Fruit fly (Drosophila melanogaster) whole organism, embryonic: ENCODE results near the gene CG10137.

Experiments
- CG10979 ChIP-seq: fragments of 200-800 bp; sonication (Bioruptor generic); optimal IDR thresholded peaks from 2 replicates; lab custom pipeline; 2018; ENCODE audit warnings: missing biosample characterization, mild to moderate bottlenecking, missing genetic modification characterization, moderate library complexity
- CG11247 ChIP-seq: fragments of 200-800 bp; sonication (Bioruptor generic); IDR thresholded peaks from 2 replicates; pipeline ENCODE4 v1.3.6; 2022; ENCODE audit warnings: missing biosample characterization, missing genetic modification characterization
- CG13287 ChIP-seq: fragments of 200-800 bp; sonication (Bioruptor generic); IDR thresholded peaks from 2 replicates; pipeline ENCODE4 v1.3.6; 2022; ENCODE audit warnings: missing biosample characterization, missing genetic modification characterization; ENCODE audit not compliant: partially characterized antibody
- CG14014 ChIP-seq: fragments of 200-800 bp; sonication (Bioruptor generic); IDR thresholded peaks from 2 replicates; pipeline ENCODE4 v1.3.6; 2022; ENCODE audit warnings: missing biosample characterization, missing genetic modification characterization
- CG14860 ChIP-seq: fragments of 200-800 bp; sonication (Bioruptor generic); IDR thresholded peaks from 3 replicates; pipeline ENCODE4 v1.3.6; 2022; ENCODE audit warnings: missing biosample characterization, missing genetic modification characterization; ENCODE audit not compliant: partially characterized antibody
- CG15073 ChIP-seq: fragments of 200-800 bp; sonication (Bioruptor generic); optimal IDR thresholded peaks from 2 replicates; lab custom pipeline; 2016; ENCODE audit warnings: missing biosample characterization, missing genetic modification characterization
- CG17186 ChIP-seq: fragments of 200-800 bp; sonication (Bioruptor generic); optimal IDR thresholded peaks from 3 replicates; lab custom pipeline; 2017; ENCODE audit warnings: missing biosample characterization, missing genetic modification reagents, missing genetic modification characterization
- CG18262 ChIP-seq: fragments of 200-800 bp; optimal IDR thresholded peaks from 3 replicates; lab custom pipeline; 2019; ENCODE audit warnings: missing biosample characterization, mild to moderate bottlenecking, missing genetic modification characterization, moderate library complexity
- CG2116 ChIP-seq: fragments of 200-800 bp; sonication (Bioruptor generic); optimal IDR thresholded peaks from 3 replicates; lab custom pipeline; 2018; ENCODE audit warnings: missing biosample characterization, mild to moderate bottlenecking, missing genetic modification characterization
- CG31441 ChIP-seq: fragments of 200-800 bp; sonication (Bioruptor generic); IDR thresholded peaks from 2 replicates; pipeline ENCODE4 v1.3.6; 2022; ENCODE audit warnings: missing biosample characterization, missing genetic modification characterization
- CG6791 ChIP-seq: fragments of 200-800 bp; sonication (Bioruptor generic); IDR thresholded peaks from 3 replicates; pipeline ENCODE4 v1.3.6; 2022; ENCODE audit warnings: missing biosample characterization, missing genetic modification characterization; ENCODE audit not compliant: partially characterized antibody
- CG7372 ChIP-seq: fragments of 200-800 bp; sonication (Bioruptor generic); IDR thresholded peaks from 2 replicates; pipeline ENCODE4 v1.3.6; 2022; ENCODE audit warnings: missing biosample characterization, missing genetic modification characterization
- D19B ChIP-seq: fragments of 200-800 bp; sonication (Bioruptor generic); optimal IDR thresholded peaks from 2 replicates; lab custom pipeline; 2017; ENCODE audit warnings: missing biosample characterization, mild to moderate bottlenecking, missing genetic modification characterization
- Dad ChIP-seq: fragments of 200-800 bp; sonication (Bioruptor generic); optimal IDR thresholded peaks from 3 replicates; lab custom pipeline; 2016; ENCODE audit warnings: missing biosample characterization, missing genetic modification characterization
- Dll ChIP-seq: fragments of 200-800 bp; sonication (Bioruptor generic); IDR thresholded peaks from 4 replicates; pipeline ENCODE4 v1.3.6; 2022; ENCODE audit warnings: missing biosample characterization, missing genetic modification characterization; ENCODE audit not compliant: partially characterized antibody
- Dref ChIP-seq: fragments of 200-800 bp; sonication (Bioruptor generic); IDR thresholded peaks from 2 replicates; pipeline ENCODE4 v1.3.6; 2022; ENCODE audit warnings: missing biosample characterization, missing genetic modification characterization
- GATAe ChIP-seq: fragments of 200-800 bp; sonication (Bioruptor generic); conservative IDR thresholded peaks from 2 replicates; pipeline ENCODE4 v1.3.6; 2022; ENCODE audit warnings: missing biosample characterization, missing genetic modification characterization
- HLH4C ChIP-seq: fragments of 200-800 bp; sonication (Bioruptor generic); IDR thresholded peaks from 3 replicates; pipeline ENCODE4 v1.3.6; 2022; ENCODE audit warnings: missing biosample characterization, missing genetic modification characterization; ENCODE audit not compliant: partially characterized antibody
- Hr39 ChIP-seq: fragments of >200 bp; optimal IDR thresholded peaks from 2 replicates; lab custom pipeline; 2017
- MESR4 ChIP-seq: fragments of 200-800 bp; sonication (Bioruptor generic); optimal IDR thresholded peaks from 2 replicates; lab custom pipeline; 2018; ENCODE audit warnings: missing biosample characterization, mild to moderate bottlenecking, missing genetic modification characterization, moderate library complexity
- Max ChIP-seq: fragments of 200-800 bp; sonication (Bioruptor generic); optimal IDR thresholded peaks from 2 replicates; lab custom pipeline; 2016; ENCODE audit warnings: missing biosample characterization, mild to moderate bottlenecking, missing genetic modification characterization
- Mrtf ChIP-seq: fragments of 200-800 bp; sonication (Bioruptor generic); IDR thresholded peaks from 3 replicates; pipeline ENCODE4 v1.3.6; 2022; ENCODE audit warnings: missing biosample characterization, missing genetic modification characterization
- Opbp ChIP-seq: fragments of 200-800 bp; sonication (Bioruptor generic); IDR thresholded peaks from 3 replicates; pipeline ENCODE4 v1.3.6; 2022; ENCODE audit warnings: missing biosample characterization, missing genetic modification characterization; ENCODE audit not compliant: partially characterized antibody
- Scr ChIP-seq: fragments of 200-800 bp; sonication (Bioruptor generic); IDR thresholded peaks from 2 replicates; pipeline ENCODE4 v1.3.6; 2022; ENCODE audit warnings: missing biosample characterization, missing genetic modification characterization; ENCODE audit not compliant: partially characterized antibody
- az2 ChIP-seq: fragments of 200-800 bp; sonication (Bioruptor generic); optimal IDR thresholded peaks from 3 replicates; lab custom pipeline; 2016; ENCODE audit warnings: missing biosample characterization, missing genetic modification characterization
- bbx ChIP-seq: fragments of 200-800 bp; sonication (Bioruptor generic); IDR thresholded peaks from 2 replicates; pipeline ENCODE4 v1.3.6; 2022; ENCODE audit warnings: missing biosample characterization, missing genetic modification characterization; ENCODE audit not compliant: partially characterized antibody
- bsh ChIP-seq, 2 experiments: fragments of 200-800 bp; sonication (Bioruptor generic); optimal IDR thresholded peaks; 2 replicates each; lab custom pipeline; 2017 to 2018; ENCODE audit warnings: mild to moderate bottlenecking in 2 of 2, missing biosample characterization in 2 of 2, missing genetic modification characterization in 2 of 2, moderate library complexity in 1 of 2
- btn ChIP-seq: fragments of 200-800 bp; sonication (Bioruptor generic); optimal IDR thresholded peaks from 2 replicates; lab custom pipeline; 2016; ENCODE audit warnings: missing biosample characterization, missing genetic modification characterization
- chif ChIP-seq, 2 experiments: fragments of 200-800 bp; sonication (Bioruptor generic); optimal IDR thresholded peaks; 3 replicates each; lab custom pipeline; 2016; ENCODE audit warnings: missing biosample characterization in 2 of 2, missing genetic modification characterization in 2 of 2
- chinmo ChIP-seq: fragments of 200-800 bp; sonication (Bioruptor generic); IDR thresholded peaks from 4 replicates; pipeline ENCODE4 v1.3.6; 2022; ENCODE audit warnings: missing biosample characterization, missing genetic modification characterization; ENCODE audit not compliant: partially characterized antibody
- crol ChIP-seq: fragments of 200-800 bp; sonication (Bioruptor generic); IDR thresholded peaks from 2 replicates; pipeline ENCODE4 v1.3.6; 2022; ENCODE audit warnings: missing biosample characterization, missing genetic modification characterization
- dmrt11E ChIP-seq: fragments of 200-800 bp; sonication (Bioruptor generic); optimal IDR thresholded peaks from 3 replicates; lab custom pipeline; 2018; ENCODE audit warnings: missing biosample characterization, mild to moderate bottlenecking, missing genetic modification characterization, moderate library complexity
- dysf ChIP-seq: fragments of 200-800 bp; sonication (Bioruptor generic); IDR thresholded peaks from 3 replicates; pipeline ENCODE4 v1.3.6; 2022; ENCODE audit warnings: missing biosample characterization, missing genetic modification characterization
- hkb ChIP-seq, 2 experiments: fragments of 200-800 bp in 1 of 2; fragments of >200 bp in 1 of 2; sonication (Bioruptor generic) in 1 of 2; IDR thresholded peaks in 1 of 2; optimal IDR thresholded peaks in 1 of 2; 2 replicates each; pipeline versions ENCODE4 v1.3.6 to Lab custom; 2017 to 2022; ENCODE audit warnings: missing biosample characterization in 1 of 2, missing genetic modification characterization in 1 of 2
- kah ChIP-seq: fragments of 200-800 bp; sonication (Bioruptor generic); optimal IDR thresholded peaks from 2 replicates; lab custom pipeline; 2018; ENCODE audit warnings: missing biosample characterization, mild to moderate bottlenecking, missing genetic modification characterization
- lab ChIP-seq: fragments of 200-800 bp; sonication (Bioruptor generic); optimal IDR thresholded peaks from 3 replicates; lab custom pipeline; 2017; ENCODE audit warnings: missing biosample characterization, missing genetic modification characterization, mild to moderate bottlenecking, moderate library complexity, missing genetic modification reagents
- odd ChIP-seq: fragments of 200-800 bp; sonication (Bioruptor generic); optimal IDR thresholded peaks from 2 replicates; lab custom pipeline; 2017; ENCODE audit warnings: missing biosample characterization, mild to moderate bottlenecking, missing genetic modification characterization
- prd ChIP-seq, 3 experiments: fragments of >200 bp in 2 of 3; fragments of 200-800 bp in 1 of 3; sonication (Bioruptor generic) in 1 of 3; optimal IDR thresholded peaks in 2 of 3; IDR thresholded peaks in 1 of 3; 2 replicates in 2 of 3; 3 replicates in 1 of 3; pipeline versions ENCODE4 v1.3.6 to Lab custom; 2017 to 2022; ENCODE audit warnings: missing biosample characterization in 1 of 3, missing genetic modification characterization in 1 of 3
- pros ChIP-seq: fragments of 200-800 bp; sonication (Bioruptor generic); optimal IDR thresholded peaks from 3 replicates; lab custom pipeline; 2019; ENCODE audit warnings: missing biosample characterization, mild to moderate bottlenecking, missing genetic modification characterization, moderate library complexity
- run ChIP-seq: fragments of 200-800 bp; sonication (Bioruptor generic); optimal IDR thresholded peaks from 3 replicates; lab custom pipeline; 2018; ENCODE audit warnings: missing biosample characterization, mild to moderate bottlenecking, missing genetic modification characterization
- salm ChIP-seq: fragments of 200-800 bp; sonication (Bioruptor generic); optimal IDR thresholded peaks from 2 replicates; lab custom pipeline; 2018; ENCODE audit warnings: missing biosample characterization, mild to moderate bottlenecking, missing genetic modification characterization
- sens ChIP-seq: fragments of 200-800 bp; sonication (Bioruptor generic); peaks from one replicate; lab custom pipeline; 2016; ENCODE audit warnings: missing biosample characterization, missing genetic modification characterization
- seq ChIP-seq: fragments of 200-800 bp; sonication (Bioruptor generic); IDR thresholded peaks from 2 replicates; pipeline ENCODE4 v1.3.6; 2022; ENCODE audit warnings: missing biosample characterization, missing genetic modification characterization
- sna ChIP-seq: fragments of 200-800 bp; sonication (Bioruptor generic); IDR thresholded peaks from 2 replicates; pipeline ENCODE4 v1.3.6; 2022; ENCODE audit warnings: missing biosample characterization, missing genetic modification characterization; ENCODE audit not compliant: partially characterized antibody
- tna ChIP-seq: fragments of 200-800 bp; sonication (Bioruptor generic); IDR thresholded peaks from 2 replicates; pipeline ENCODE4 v1.3.6; 2022; ENCODE audit warnings: missing biosample characterization, missing genetic modification characterization; ENCODE audit not compliant: partially characterized antibody

CG10137 gene

dm6 chr2L:19480406-19481334, 45.8 kb upstream of the CG10137 start (continued):
- TF ChIP-seq Hr39 (lab: Kevin White, UChicago) (peak; percentile 68), D19B (peak; percentile 48), CG14014 (no peak), prd (optimal IDR thresholded peaks at IDR 0.05; lab: Kevin White, UChicago) (no peak), prd (GFP tag; IDR thresholded peaks at IDR 0.05; lab: Robert Waterston, UW) (no peak), CG10979 (tag; lab: Kevin White, UChicago) (peak; percentile 8), odd (GFP tag; lab: Kevin White, UChicago) (no peak), hkb (optimal IDR thresholded peaks at IDR 0.05; lab: Kevin White, UChicago) (no peak), hkb (GFP tag; IDR thresholded peaks at IDR 0.05; lab: Robert Waterston, UW) (peak; percentile 36; the same call in 1 of the 2 replicates), Mrtf (GFP tag; lab: Robert Waterston, UW) (no peak), CG11247 (GFP tag; lab: Robert Waterston, UW) (0 out of 2 replicates have a peak, but pooled peaks have one; percentile 35), HLH4C (GFP tag; lab: Robert Waterston, UW) (peak; percentile 38; the same call in 1 of the 3 replicates), sna (GFP tag; lab: Robert Waterston, UW) (0 out of 2 replicates have a peak, but pooled peaks have one; percentile 27), CG14860 (GFP tag; lab: Robert Waterston, UW) (0 out of 3 replicates have a peak, but pooled peaks have one; percentile 32), run (tag; lab: Kevin White, UChicago) (peak; percentile 30), Scr (GFP tag; lab: Robert Waterston, UW) (no peak; the same call in 1 of the 2 replicates), CG6791 (peak; percentile 67), CG18262 (tag; lab: Kevin White, UChicago) (peak; percentile 53), MESR4 (GFP tag; lab: Kevin White, UChicago) (no peak), CG31441 (GFP tag; lab: Robert Waterston, UW) (no peak), Dll (0 out of 4 replicates have a peak, but pooled peaks have one; percentile 15), chinmo (0 out of 4 replicates have a peak, but pooled peaks have one; percentile 15), CG17186 (GFP tag; lab: Kevin White, UChicago) (no peak), dysf (GFP tag; lab: Robert Waterston, UW) (0 out of 3 replicates have a peak, but pooled peaks have one; percentile 29), bbx (GFP tag; lab: Robert Waterston, UW) (peak; percentile 23; the same call in 1 of the 2 replicates), sens (GFP tag; lab: Kevin White, UChicago) (peak; percentile 67), bsh (GFP tag; optimal IDR thresholded peaks at IDR 0.05; lab: Kevin White, UChicago) (peak in 1 of 2 experiments; percentile 23), pros (peak; percentile 26), tna (GFP tag; lab: Robert Waterston, UW) (no peak), dmrt11E (tag; lab: Kevin White, UChicago) (peak; percentile 15), crol (GFP tag; lab: Robert Waterston, UW) (peak; percentile 74)

dm6 chr2L:19484539-19484938, 41.9 kb upstream of the CG10137 start, which contains the start of the genes CG10195 and CG13084:
Gene CG10195 (minus strand): TSS chr2L:19484705.
Gene CG13084 (plus strand): TSS chr2L:19484930.
- TF ChIP-seq HLH4C (GFP tag; lab: Robert Waterston, UW) (peak; percentile 15; the same call in 1 of the 3 replicates), seq (GFP tag; lab: Robert Waterston, UW) (no peak), lab (GFP tag; lab: Kevin White, UChicago) (no peak), tna (GFP tag; lab: Robert Waterston, UW) (0 out of 2 replicates have a peak, but pooled peaks have one; percentile 54), CG7372 (GFP tag; lab: Robert Waterston, UW) (no peak), az2 (GFP tag; lab: Kevin White, UChicago) (no peak), Dad (GFP tag; lab: Kevin White, UChicago) (no peak), btn (GFP tag; lab: Kevin White, UChicago) (no peak), Dref (GFP tag; lab: Robert Waterston, UW) (peak; percentile 70), Max (GFP tag; lab: Kevin White, UChicago) (no peak), salm (no peak), CG15073 (GFP tag; lab: Kevin White, UChicago) (no peak), kah (peak; percentile 3), Opbp (GFP tag; lab: Robert Waterston, UW) (peak; percentile 32; the same call in 1 of the 3 replicates), CG2116 (GFP tag; lab: Kevin White, UChicago) (peak; percentile 53), CG13287 (GFP tag; lab: Robert Waterston, UW) (peak; percentile 64), chif (GFP tag; optimal IDR thresholded peaks at IDR 0.05; lab: Kevin White, UChicago) (no peak), GATAe (GFP tag; lab: Robert Waterston, UW) (no peak)
